Fruit fly (Drosophila melanogaster): ENCODE data around the gene ThrRS.

DNA sequence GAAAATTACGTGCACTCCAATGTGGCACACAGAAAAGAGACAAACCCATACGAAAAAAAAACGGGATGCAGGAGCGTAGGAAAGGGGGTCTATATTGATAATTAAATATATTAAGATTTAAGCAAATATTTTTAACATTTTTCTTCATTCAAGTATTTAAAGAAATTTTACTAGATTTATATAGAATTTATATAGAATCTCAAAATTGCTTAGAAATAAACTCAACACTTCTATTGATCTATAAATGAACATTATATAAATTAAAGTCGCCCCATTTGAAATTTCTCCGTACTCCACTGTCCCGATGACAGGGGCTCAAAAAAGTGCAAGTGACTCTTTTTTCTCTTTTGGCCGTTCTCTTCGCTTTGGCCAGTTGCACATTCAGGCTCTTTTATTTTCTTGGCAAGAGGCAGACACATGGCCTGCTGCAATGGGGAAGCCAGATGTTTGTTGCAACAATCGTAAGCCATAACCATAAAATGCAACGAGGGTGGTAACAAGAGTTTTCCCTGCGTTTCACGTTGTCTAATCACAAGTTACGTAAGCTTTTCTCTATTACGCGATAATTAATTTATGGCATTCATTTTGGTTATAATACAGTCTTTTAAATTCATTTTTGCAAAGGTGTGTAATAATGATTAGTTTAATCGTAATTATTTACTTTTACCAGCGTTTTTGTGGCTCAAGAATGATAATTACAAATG is 37.7 kb upstream of the ThrRS start:
- TF ChIP-seq kay (GFP tag; ENCODE audit: borderline replicate concordance): no peak
- no peak for TF ChIP-seq pad (GFP tag; optimal IDR thresholded peaks at IDR 0.05)
- no peak for TF ChIP-seq Mnt (GFP tag; optimal IDR thresholded peaks at IDR 0.05)

All from whole organism, adult.